Fruit fly (Drosophila melanogaster): Measurements from ENCODE around the gene path.

dm6 chr3L:9499919-9500807 is 5.0 kb downstream of the path start:
- TF ChIP-seq CG5204 (GFP tag; optimal IDR thresholded peaks at IDR 0.05), result no peak
- no peak for TF ChIP-seq CG14711 (tag; optimal IDR thresholded peaks at IDR 0.05)
- no peak for TF ChIP-seq Crg-1 (GFP tag; optimal IDR thresholded peaks at IDR 0.05)
- TF ChIP-seq CG12768 (GFP tag; optimal IDR thresholded peaks at IDR 0.05), result no peak
- TF ChIP-seq bab1 (GFP tag; optimal IDR thresholded peaks at IDR 0.05), result no peak
- TF ChIP-seq tj (GFP tag; optimal IDR thresholded peaks at IDR 0.05), result peak; percentile 83
- TF ChIP-seq toe (GFP tag; optimal IDR thresholded peaks at IDR 0.05), result no peak
- TF ChIP-seq cnc (optimal IDR thresholded peaks at IDR 0.05), result peak in 1 of 2 experiments; percentile 29
- peak; percentile 28 for TF ChIP-seq cic (GFP tag; optimal IDR thresholded peaks at IDR 0.05)
